Worm (Caenorhabditis elegans): Measurements from ENCODE around the gene T28F3.9.
A peak's percentile ranks its signal among the peaks of the same experiment; 100 is the strongest.

T28F3.9 gene

DNA sequence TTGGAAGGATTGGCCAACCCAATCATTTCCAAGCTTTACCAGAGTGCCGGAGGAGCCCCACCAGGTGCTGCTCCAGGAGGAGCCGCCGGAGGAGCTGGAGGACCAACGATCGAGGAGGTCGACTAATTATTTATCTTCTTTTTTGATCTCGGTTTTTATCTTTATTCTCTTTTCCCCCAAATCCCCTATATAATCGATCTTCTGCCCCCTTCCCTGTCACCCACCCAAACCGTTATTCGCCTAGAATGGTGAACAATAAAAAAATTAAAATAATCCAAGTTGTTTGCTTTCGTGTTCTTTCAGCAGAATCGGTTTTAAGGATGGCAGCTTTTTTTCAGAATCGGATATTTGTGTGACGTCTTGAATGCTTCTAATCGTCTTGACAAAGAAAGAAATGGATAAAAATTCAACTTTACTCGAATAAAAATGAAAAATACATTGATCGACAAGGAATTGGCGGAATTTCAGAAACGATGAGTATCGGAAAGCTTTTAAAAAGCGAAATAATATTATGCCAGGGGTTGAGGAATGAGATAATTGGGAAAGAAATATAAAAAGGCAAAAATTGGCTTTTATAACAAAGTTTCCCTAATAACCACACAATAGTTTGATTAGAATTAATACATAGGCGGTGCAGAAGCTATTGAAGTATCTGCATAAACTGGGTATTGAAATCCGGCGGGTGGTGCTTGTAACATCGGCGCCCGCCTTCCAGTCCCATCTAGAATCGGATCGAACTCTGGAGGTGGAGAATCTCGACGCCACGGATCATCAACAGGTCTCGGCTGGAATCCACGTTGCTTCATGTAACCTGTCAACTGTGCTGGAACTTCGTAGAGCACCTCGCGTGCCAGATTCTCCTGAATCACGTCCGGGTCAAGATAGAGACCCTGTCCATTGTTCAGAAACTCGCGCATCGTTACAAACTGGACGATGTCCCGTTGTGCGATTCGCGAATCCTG is 27.0 kb upstream of the T28F3.9 start:
- TF ChIP-seq hlh-8 (tag; optimal IDR thresholded peaks at IDR 0.05) (no peak), ceh-9 (tag; optimal IDR thresholded peaks at IDR 0.05) (no peak), ahr-1 (tag; optimal IDR thresholded peaks at IDR 0.05) (no peak), ceh-6 (GFP tag; optimal IDR thresholded peaks at IDR 0.05) (no peak), sox-4 (tag; optimal IDR thresholded peaks at IDR 0.05) (no peak), K09A11.1 (tag; optimal IDR thresholded peaks at IDR 0.05; ENCODE audit: insufficient read depth) (no peak), eyg-1 (tag; optimal IDR thresholded peaks at IDR 0.05) (no peak), K02D7.2 (tag; optimal IDR thresholded peaks at IDR 0.05) (no peak), mec-3 (tag; optimal IDR thresholded peaks at IDR 0.05; ENCODE audit: borderline replicate concordance) (no peak), pat-9 (tag; optimal IDR thresholded peaks at IDR 0.05) (no peak), ceh-14 (tag; optimal IDR thresholded peaks at IDR 0.05) (no peak), unc-55 (GFP tag; optimal IDR thresholded peaks at IDR 0.05) (no peak), fkh-6 (tag; optimal IDR thresholded peaks at IDR 0.05) (no peak), pqm-1 (tag; optimal IDR thresholded peaks at IDR 0.05) (no peak), odd-2 (tag; optimal IDR thresholded peaks at IDR 0.05) (no peak), ceh-19 (GFP tag; optimal IDR thresholded peaks at IDR 0.05) (no peak), T23F11.4 (GFP tag; optimal IDR thresholded peaks at IDR 0.05) (no peak), dve-1 (tag; optimal IDR thresholded peaks at IDR 0.05) (no peak)

DNA sequence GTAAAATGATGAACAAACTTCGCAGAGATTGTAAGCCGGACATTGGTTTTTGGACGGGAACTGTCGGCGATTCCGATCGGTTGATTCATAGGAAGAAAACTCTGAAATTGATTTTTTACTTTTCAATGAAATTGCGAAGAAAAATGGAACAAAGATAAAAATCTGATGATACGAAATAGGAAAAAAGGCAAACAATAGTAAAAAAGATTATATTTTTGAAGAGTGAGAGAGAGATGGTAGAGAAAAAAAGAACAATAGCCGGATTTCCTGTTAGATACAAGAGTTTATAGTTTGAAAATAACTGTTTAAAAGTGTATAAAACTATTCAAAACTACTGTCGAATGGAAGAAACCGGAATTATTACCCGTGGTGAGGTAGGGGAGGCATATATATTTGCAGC is 24.2 kb upstream of the T28F3.9 start, which contains the start of gene nra-1:
Gene nra-1, minus strand, starts transcription at position 101 of the 400 bp plus-strand sequence.
- TF ChIP-seq pha-4 (tag; optimal IDR thresholded peaks at IDR 0.05): no peak
- no peak for TF ChIP-seq ceh-48 (tag; optimal IDR thresholded peaks at IDR 0.05)
- no peak for TF ChIP-seq C38D4.7 (GFP tag; optimal IDR thresholded peaks at IDR 0.05)
- no peak for TF ChIP-seq mec-3 (tag; optimal IDR thresholded peaks at IDR 0.05; ENCODE audit: borderline replicate concordance)
- no peak for TF ChIP-seq nhr-11 (tag; optimal IDR thresholded peaks at IDR 0.05)
- no peak for TF ChIP-seq elt-2 (tag; optimal IDR thresholded peaks at IDR 0.05)
- no peak for TF ChIP-seq syd-9 (tag; optimal IDR thresholded peaks at IDR 0.05)
- TF ChIP-seq rnt-1 (tag; optimal IDR thresholded peaks at IDR 0.05): no peak
- no peak for TF ChIP-seq ceh-14 (tag; optimal IDR thresholded peaks at IDR 0.05)
- no peak for TF ChIP-seq ceh-9 (tag; optimal IDR thresholded peaks at IDR 0.05)

DNA sequence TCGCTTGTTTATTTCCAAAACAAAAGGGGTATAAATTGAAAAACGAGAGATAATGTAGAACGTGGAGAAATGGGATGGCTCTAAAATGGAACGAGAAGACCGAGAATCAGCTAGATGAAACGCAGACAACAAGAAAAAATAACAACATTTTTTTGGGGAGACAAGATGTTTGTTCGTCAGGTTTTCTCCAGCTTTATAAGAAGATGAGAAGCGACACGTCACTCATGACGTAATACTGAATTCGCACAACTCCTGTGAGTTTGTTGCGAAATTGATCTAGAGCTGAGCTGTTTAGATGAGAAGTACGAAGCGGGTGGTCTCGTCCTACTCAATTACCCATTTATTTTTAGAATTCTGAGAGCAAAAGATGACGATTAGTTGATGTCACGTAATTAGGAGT is 23.0 kb upstream of the T28F3.9 start:
- TF ChIP-seq lin-11 (tag; optimal IDR thresholded peaks at IDR 0.05) (no peak), unc-42 (tag; optimal IDR thresholded peaks at IDR 0.05) (peak; percentile 17), mec-3 (tag; optimal IDR thresholded peaks at IDR 0.05; ENCODE audit: borderline replicate concordance) (no peak), dmd-4 (tag; optimal IDR thresholded peaks at IDR 0.05; ENCODE audit: borderline replicate concordance) (no peak), ets-4 (tag; optimal IDR thresholded peaks at IDR 0.05) (no peak), ceh-34 (tag; optimal IDR thresholded peaks at IDR 0.05) (no peak)

DNA sequence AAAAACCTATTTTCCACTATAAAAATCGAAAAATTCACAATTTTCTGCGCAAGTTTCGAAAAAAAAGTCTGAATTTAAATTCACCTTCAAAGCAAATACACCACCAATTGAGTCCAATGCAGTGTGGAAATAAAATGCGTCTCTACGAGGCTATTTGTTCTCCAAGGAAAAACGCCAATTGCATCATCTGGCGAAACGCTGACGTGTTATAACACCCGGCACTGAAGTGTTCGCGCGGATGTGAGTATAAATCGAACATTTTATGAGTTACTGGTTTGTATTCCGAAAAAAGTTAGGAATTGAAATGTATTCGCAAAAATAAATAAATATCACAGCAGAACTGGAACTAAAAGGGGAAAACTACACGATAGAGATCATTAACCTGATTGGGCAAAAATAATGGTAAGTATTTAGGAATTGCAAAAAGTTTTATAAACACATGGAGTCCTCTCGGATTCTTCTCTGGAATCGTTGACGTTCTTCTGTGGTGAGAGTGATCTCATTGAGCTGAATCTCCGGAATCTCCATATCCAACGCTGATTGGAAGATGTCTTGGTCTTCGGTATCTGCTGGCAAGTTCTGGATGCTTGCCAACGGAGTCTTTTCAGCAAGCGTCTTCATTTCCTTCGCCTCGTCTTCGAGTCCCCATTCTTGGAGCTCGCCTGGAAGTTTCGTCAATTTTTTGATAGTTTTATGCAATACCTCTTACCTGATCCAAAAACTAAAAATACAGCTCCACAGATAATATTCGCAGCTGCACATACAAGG is 20.2 kb upstream of the T28F3.9 start, which contains the start of gene zipt-7.1:
Gene zipt-7.1, minus strand, starts transcription at position 232 of the 768 bp plus-strand sequence.
- TF ChIP-seq dve-1 (tag; optimal IDR thresholded peaks at IDR 0.05): no peak
- no peak for TF ChIP-seq pat-9 (tag; optimal IDR thresholded peaks at IDR 0.05)
- no peak for TF ChIP-seq lin-11 (tag; optimal IDR thresholded peaks at IDR 0.05)
- TF ChIP-seq fax-1 (tag; optimal IDR thresholded peaks at IDR 0.05): no peak
- TF ChIP-seq npax-4 (tag; optimal IDR thresholded peaks at IDR 0.05): no peak
- no peak for TF ChIP-seq ama-1 (optimal IDR thresholded peaks at IDR 0.05)
- TF ChIP-seq ceh-14 (tag; optimal IDR thresholded peaks at IDR 0.05): no peak
- no peak for TF ChIP-seq fkh-10 (GFP tag; optimal IDR thresholded peaks at IDR 0.05)
- TF ChIP-seq ceh-9 (tag; optimal IDR thresholded peaks at IDR 0.05): no peak
- no peak for TF ChIP-seq ttx-3 (tag; optimal IDR thresholded peaks at IDR 0.05)
- TF ChIP-seq tbx-2 (tag; optimal IDR thresholded peaks at IDR 0.05): no peak
- TF ChIP-seq ceh-34 (tag; optimal IDR thresholded peaks at IDR 0.05): no peak
- TF ChIP-seq ceh-2 (tag; optimal IDR thresholded peaks at IDR 0.05): no peak
- no peak for TF ChIP-seq ets-4 (tag; optimal IDR thresholded peaks at IDR 0.05)
- no peak for TF ChIP-seq ceh-22 (tag; optimal IDR thresholded peaks at IDR 0.05)
- TF ChIP-seq odd-2 (tag; optimal IDR thresholded peaks at IDR 0.05): no peak
- TF ChIP-seq rnt-1 (tag; optimal IDR thresholded peaks at IDR 0.05): no peak
- TF ChIP-seq mec-3 (tag; optimal IDR thresholded peaks at IDR 0.05; ENCODE audit: borderline replicate concordance): no peak
